Worm (Caenorhabditis elegans): ENCODE data around the gene bus-8B.

DNA sequence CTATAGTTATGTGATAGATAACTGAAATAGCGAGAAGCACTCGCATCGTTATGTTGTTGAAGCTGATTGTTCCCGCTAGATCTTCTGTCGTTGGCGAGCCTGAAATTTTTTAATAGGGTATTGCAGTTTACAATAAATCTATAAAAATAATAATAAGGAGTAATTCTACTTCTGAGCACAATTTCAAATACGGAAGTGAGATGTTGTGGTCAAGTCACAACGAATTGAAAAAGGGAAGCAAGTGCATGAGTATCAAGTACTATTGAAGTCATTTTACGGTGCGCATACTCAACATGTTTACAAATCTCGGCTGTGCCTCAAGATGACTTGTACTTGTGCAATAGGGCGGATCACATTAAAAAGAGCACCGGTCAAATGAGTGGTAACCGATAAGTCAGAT, 45.3 kb downstream of the bus-8B start, which contains the start of gene lgx-1:
- no peak for TF ChIP-seq ceh-43 (GFP tag; optimal IDR thresholded peaks at IDR 0.05)
- TF ChIP-seq blmp-1 (tag; optimal IDR thresholded peaks at IDR 0.05) = no peak
- no peak for TF ChIP-seq ztf-11 (tag; optimal IDR thresholded peaks at IDR 0.05)
- TF ChIP-seq mls-2 (tag; optimal IDR thresholded peaks at IDR 0.05) = no peak
- TF ChIP-seq sem-2 (GFP tag; optimal IDR thresholded peaks at IDR 0.05) = no peak
- no peak for TF ChIP-seq drap-1 (GFP tag; optimal IDR thresholded peaks at IDR 0.05)
- no peak for TF ChIP-seq unc-62 (GFP tag; optimal IDR thresholded peaks at IDR 0.05)
